6 worm cellular contexts compared by ENCODE assay signal in the genomic region with DNA sequence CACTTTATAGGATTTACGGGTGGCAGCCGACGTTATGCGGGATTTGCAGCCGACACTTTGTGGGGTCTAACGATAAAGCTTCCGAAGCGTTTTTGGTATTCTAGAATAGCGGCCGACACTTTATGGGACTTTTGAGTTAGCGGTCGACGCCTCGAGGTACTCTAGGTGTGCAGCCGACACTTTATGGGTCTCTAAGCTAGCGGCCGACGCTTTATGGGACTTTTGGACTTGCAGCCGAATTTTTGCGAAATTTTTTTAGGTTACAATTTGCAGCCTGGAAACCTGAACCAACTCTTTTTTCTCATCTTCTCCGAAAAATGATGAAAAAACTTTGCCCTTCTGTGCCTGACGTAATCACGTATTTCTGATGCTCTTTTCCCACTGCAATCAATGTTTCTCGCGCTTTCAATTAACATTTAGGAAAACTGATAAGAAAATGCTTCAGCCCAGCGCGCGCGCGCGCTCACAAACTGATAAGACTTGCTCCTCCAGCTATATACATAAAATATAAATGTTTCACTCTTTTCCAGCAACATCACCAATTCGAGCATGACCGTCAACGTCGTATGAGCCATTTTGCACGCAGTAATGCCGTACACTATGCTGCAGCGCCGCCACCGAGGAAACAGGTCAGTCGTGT.
A peak's percentile ranks its signal among the peaks of the same experiment; 100 is the strongest.
TF ChIP-seq lines count a peak whose summit lies in the region.

No protein-coding gene starts in this region.

TF ChIP-seq in whole organism, L1 larva, 84 proteins besides CTCF, POLR2A, EP300 and RAD21:
- peak; percentile 17 for TF ChIP-seq pqm-1 (tag; optimal IDR thresholded peaks at IDR 0.05; lab: Kevin White, UChicago)
- TF ChIP-seq jun-1 (tag; optimal IDR thresholded peaks at IDR 0.05; lab: Kevin White, UChicago) = peak; percentile 25
- TF ChIP-seq mdl-1 (tag; optimal IDR thresholded peaks at IDR 0.05; lab: Kevin White, UChicago) = peak in 1 of 2 experiments; percentile 46
- TF ChIP-seq fos-1 (tag; optimal IDR thresholded peaks at IDR 0.05; lab: Kevin White, UChicago) = no peak
- TF ChIP-seq lin-35 (GFP tag; optimal IDR thresholded peaks at IDR 0.05; lab: Kevin White, UChicago) = peak in 1 of 2 experiments; percentile 22
- no peak for TF ChIP-seq rnt-1 (tag; optimal IDR thresholded peaks at IDR 0.05; lab: Kevin White, UChicago)
- no peak for TF ChIP-seq nhr-11 (tag; optimal IDR thresholded peaks at IDR 0.05; lab: Kevin White, UChicago)
- no peak for TF ChIP-seq efl-1 (optimal IDR thresholded peaks at IDR 0.05; lab: Kevin White, UChicago)
- peak in 1 of 2 experiments; percentile 70 for TF ChIP-seq efl-1 (GFP tag; optimal IDR thresholded peaks at IDR 0.05 in 1 of 2; lab: Kevin White, UChicago)
- TF ChIP-seq lin-15B (tag; optimal IDR thresholded peaks at IDR 0.05; lab: Kevin White, UChicago) = no peak
- peak; percentile 27 for TF ChIP-seq pax-3 (tag; optimal IDR thresholded peaks at IDR 0.05; lab: Kevin White, UChicago)
- TF ChIP-seq elt-2 (tag; optimal IDR thresholded peaks at IDR 0.05; lab: Kevin White, UChicago) = peak; percentile 89
- TF ChIP-seq nhr-71 (tag; optimal IDR thresholded peaks at IDR 0.05; lab: Kevin White, UChicago) = peak; percentile 16
- TF ChIP-seq mab-9 (GFP tag; IDR thresholded peaks at IDR 0.05; lab: Robert Waterston, UW) = no peak

TF ChIP-seq in whole organism, L2 larva, 48 proteins besides CTCF, POLR2A, EP300 and RAD21:
- TF ChIP-seq aly-2 (tag; optimal IDR thresholded peaks at IDR 0.05; lab: Kevin White, UChicago) (no peak), lin-13 (GFP tag; optimal IDR thresholded peaks at IDR 0.05; lab: Kevin White, UChicago) (no peak), nhr-25 (tag; optimal IDR thresholded peaks at IDR 0.05; lab: Kevin White, UChicago) (no peak), sma-9 (GFP tag; optimal IDR thresholded peaks at IDR 0.05; lab: Kevin White, UChicago) (peak; percentile 56), sma-9 (tag; optimal IDR thresholded peaks at IDR 0.05; lab: Kevin White, UChicago) (no peak), F13H6.1 (tag; optimal IDR thresholded peaks at IDR 0.05; lab: Kevin White, UChicago) (no peak), fos-1 (tag; optimal IDR thresholded peaks at IDR 0.05; lab: Kevin White, UChicago) (peak; percentile 87), R02D3.7 (tag; optimal IDR thresholded peaks at IDR 0.05; lab: Kevin White, UChicago) (no peak), gmeb-1 (tag; optimal IDR thresholded peaks at IDR 0.05; lab: Kevin White, UChicago) (peak; percentile 12), crh-2 (tag; optimal IDR thresholded peaks at IDR 0.05; lab: Kevin White, UChicago) (peak; percentile 28), C34F6.9 (tag; optimal IDR thresholded peaks at IDR 0.05; lab: Kevin White, UChicago) (no peak)

TF ChIP-seq in whole organism, L3 larva, 47 proteins besides CTCF, POLR2A, EP300 and RAD21:
- no peak for TF ChIP-seq snpc-4 (tag; optimal IDR thresholded peaks at IDR 0.05; lab: Kevin White, UChicago)
- peak; percentile 97 for TF ChIP-seq elt-2 (tag; optimal IDR thresholded peaks at IDR 0.05; lab: Kevin White, UChicago)
- peak; percentile 25 for TF ChIP-seq jun-1 (tag; optimal IDR thresholded peaks at IDR 0.05; lab: Kevin White, UChicago)
- peak; percentile 59 for TF ChIP-seq pha-4 (tag; optimal IDR thresholded peaks at IDR 0.05; lab: Kevin White, UChicago)
- peak; percentile 91 for TF ChIP-seq pqm-1 (tag; optimal IDR thresholded peaks at IDR 0.05; lab: Kevin White, UChicago)
- TF ChIP-seq ceh-9 (tag; optimal IDR thresholded peaks at IDR 0.05; lab: Kevin White, UChicago) = no peak
- peak; percentile 2 for TF ChIP-seq nfya-1 (tag; optimal IDR thresholded peaks at IDR 0.05; lab: Kevin White, UChicago; ENCODE audit: insufficient read depth)

TF ChIP-seq in whole organism, L4 larva, 104 proteins besides CTCF, POLR2A, EP300 and RAD21 (continues in another document):
- TF ChIP-seq lsy-2 (tag; optimal IDR thresholded peaks at IDR 0.05; lab: Kevin White, UChicago) = peak in 1 of 2 experiments; percentile 15
- TF ChIP-seq hlh-11 (tag; optimal IDR thresholded peaks at IDR 0.05; lab: Kevin White, UChicago) = peak; percentile 81
- no peak for TF ChIP-seq dpl-1 (GFP tag; optimal IDR thresholded peaks at IDR 0.05; lab: Kevin White, UChicago)
- TF ChIP-seq daf-16 (GFP tag; optimal IDR thresholded peaks at IDR 0.05; lab: Kevin White, UChicago) = no peak
- TF ChIP-seq daf-16 (tag; optimal IDR thresholded peaks at IDR 0.05; lab: Kevin White, UChicago) = peak; percentile 77
- TF ChIP-seq hif-1 (tag; optimal IDR thresholded peaks at IDR 0.05; lab: Kevin White, UChicago) = peak in 1 of 2 experiments; percentile 27
- peak; percentile 74 for TF ChIP-seq nhr-28 (tag; optimal IDR thresholded peaks at IDR 0.05; lab: Kevin White, UChicago)
- no peak for TF ChIP-seq aly-2 (tag; optimal IDR thresholded peaks at IDR 0.05; lab: Kevin White, UChicago)
- no peak for TF ChIP-seq nhr-11 (tag; optimal IDR thresholded peaks at IDR 0.05; lab: Kevin White, UChicago)
- TF ChIP-seq unc-130 (GFP tag; optimal IDR thresholded peaks at IDR 0.05; lab: Kevin White, UChicago) = no peak
- TF ChIP-seq fos-1 (tag; optimal IDR thresholded peaks at IDR 0.05; lab: Kevin White, UChicago) = no peak
- peak; percentile 45; the same call in 1 of the 2 replicates for TF ChIP-seq lin-1 (GFP tag; IDR thresholded peaks at IDR 0.05; lab: Robert Waterston, UW)
- peak; percentile 67 for TF ChIP-seq dve-1 (tag; optimal IDR thresholded peaks at IDR 0.05; lab: Kevin White, UChicago; ENCODE audit: insufficient read depth)
- peak; percentile 95 for TF ChIP-seq dmd-6 (GFP tag; IDR thresholded peaks at IDR 0.05; lab: Robert Waterston, UW)
- no peak for TF ChIP-seq skn-1 (tag; optimal IDR thresholded peaks at IDR 0.05; lab: Kevin White, UChicago)
- 0 out of 2 replicates have a peak, but pooled peaks have one; percentile 20 for TF ChIP-seq madf-9 (GFP tag; conservative IDR thresholded peaks at IDR 0.05; lab: Robert Waterston, UW)
- peak; percentile 40 for TF ChIP-seq nhr-77 (tag; optimal IDR thresholded peaks at IDR 0.05; lab: Kevin White, UChicago)
- peak in 1 of 2 experiments; percentile 15 for TF ChIP-seq mdl-1 (tag; optimal IDR thresholded peaks at IDR 0.05; lab: Kevin White, UChicago)

TF ChIP-seq in whole organism, late embryonic, 69 proteins besides CTCF, POLR2A, EP300 and RAD21:
- TF ChIP-seq elt-4 (tag; optimal IDR thresholded peaks at IDR 0.05; lab: Kevin White, UChicago) = no peak
- no peak for TF ChIP-seq pros-1 (tag; optimal IDR thresholded peaks at IDR 0.05; lab: Kevin White, UChicago)
- no peak for TF ChIP-seq dve-1 (tag; optimal IDR thresholded peaks at IDR 0.05; lab: Kevin White, UChicago)
- no peak for TF ChIP-seq ceh-24 (tag; optimal IDR thresholded peaks at IDR 0.05; lab: Kevin White, UChicago)
- TF ChIP-seq elt-2 (tag; optimal IDR thresholded peaks at IDR 0.05; lab: Kevin White, UChicago) = peak; percentile 89

TF ChIP-seq in whole organism, young adult, 124 proteins besides CTCF, POLR2A, EP300 and RAD21:
- TF ChIP-seq nhr-80 (tag; optimal IDR thresholded peaks at IDR 0.05; lab: Kevin White, UChicago) (peak; percentile 90), F33H1.4 (GFP tag; IDR thresholded peaks at IDR 0.05; lab: Robert Waterston, UW) (no peak), mel-28 (tag; optimal IDR thresholded peaks at IDR 0.05; lab: Kevin White, UChicago; ENCODE audit: borderline replicate concordance) (no peak), cebp-1 (GFP tag; IDR thresholded peaks at IDR 0.05; lab: Robert Waterston, UW) (no peak), cebp-1 (tag; optimal IDR thresholded peaks at IDR 0.05; lab: Kevin White, UChicago) (peak; percentile 20), snpc-4 (GFP tag; optimal IDR thresholded peaks at IDR 0.05; lab: Kevin White, UChicago) (no peak), snpc-4 (tag; optimal IDR thresholded peaks at IDR 0.05; lab: Kevin White, UChicago) (peak in 1 of 4 experiments; percentile 31), nhr-120 (GFP tag; IDR thresholded peaks at IDR 0.05; lab: Robert Waterston, UW) (0 out of 2 replicates have a peak, but pooled peaks have one; percentile 23), tlf-1 (GFP tag; optimal IDR thresholded peaks at IDR 0.05; lab: Kevin White, UChicago) (no peak), tbp1 (GFP tag; optimal IDR thresholded peaks at IDR 0.05; lab: Kevin White, UChicago) (peak; percentile 10), ztf-22 (GFP tag; optimal IDR thresholded peaks at IDR 0.05; lab: Kevin White, UChicago) (peak; percentile 97), egl-18 (GFP tag; IDR thresholded peaks at IDR 0.05; lab: Robert Waterston, UW) (no peak)
